Fruit fly (Drosophila melanogaster): ENCODE data around the gene Reph.

Gene Reph

dm6 chr2L:3802818-3803456 is 408 bp upstream of the Reph start (continued):
- peak; percentile 85 for TF ChIP-seq CG12391 (tag; optimal IDR thresholded peaks at IDR 0.05)
- TF ChIP-seq CG3995 (GFP tag; optimal IDR thresholded peaks at IDR 0.05) = peak; percentile 88
- TF ChIP-seq CG34422 (GFP tag; IDR thresholded peaks at IDR 0.05) = 0 out of 3 replicates have a peak, but pooled peaks have one; percentile 43
- TF ChIP-seq Camta (GFP tag; optimal IDR thresholded peaks at IDR 0.05) = peak; percentile 53
- no peak for TF ChIP-seq hb (GFP tag; IDR thresholded peaks at IDR 0.05; ENCODE audit: partially characterized antibody)
- 0 out of 3 replicates have a peak, but pooled peaks have one; percentile 28 for TF ChIP-seq CG2199 (GFP tag; IDR thresholded peaks at IDR 0.05)
- peak; percentile 55; the same call in 1 of the 2 replicates for TF ChIP-seq al (GFP tag; IDR thresholded peaks at IDR 0.05)
- TF ChIP-seq gsb (GFP tag; IDR thresholded peaks at IDR 0.05) = peak; percentile 43; the same call in 1 of the 2 replicates
- TF ChIP-seq Atf-2 (GFP tag; optimal IDR thresholded peaks at IDR 0.05) = no peak
- TF ChIP-seq CG17359 (tag; optimal IDR thresholded peaks at IDR 0.05) = peak; percentile 80
- TF ChIP-seq chn (GFP tag; optimal IDR thresholded peaks at IDR 0.05) = no peak
- TF ChIP-seq CG16779 (GFP tag; IDR thresholded peaks at IDR 0.05) = 0 out of 2 replicates have a peak, but pooled peaks have one; percentile 48
- TF ChIP-seq ap (GFP tag; IDR thresholded peaks at IDR 0.05) = peak; percentile 42; the same call in 1 of the 2 replicates
- peak; percentile 92 for TF ChIP-seq Med (GFP tag)
- no peak for TF ChIP-seq ato (GFP tag; IDR thresholded peaks at IDR 0.05; ENCODE audit: partially characterized antibody)
- TF ChIP-seq gt (GFP tag; IDR thresholded peaks at IDR 0.05) = no peak
- TF ChIP-seq CG7556 (GFP tag; optimal IDR thresholded peaks at IDR 0.05) = peak; percentile 28
- peak; percentile 61 for TF ChIP-seq CG10366 (GFP tag; IDR thresholded peaks at IDR 0.05)
- peak; percentile 39 for TF ChIP-seq slp2 (GFP tag; optimal IDR thresholded peaks at IDR 0.05)
- TF ChIP-seq ro (GFP tag; IDR thresholded peaks at IDR 0.05) = no peak
- peak; percentile 39 for TF ChIP-seq CG30431 (GFP tag; optimal IDR thresholded peaks at IDR 0.05)
- peak; percentile 22 for TF ChIP-seq CG16863 (GFP tag; optimal IDR thresholded peaks at IDR 0.05)
- peak; percentile 71 for TF ChIP-seq Oli (tag; optimal IDR thresholded peaks at IDR 0.05)
- peak; percentile 52; the same call in 1 of the 2 replicates for TF ChIP-seq chm (GFP tag; IDR thresholded peaks at IDR 0.05)
- TF ChIP-seq Atf3 (GFP tag; optimal IDR thresholded peaks at IDR 0.05) = no peak
- TF ChIP-seq kah (GFP tag; optimal IDR thresholded peaks at IDR 0.05) = peak; percentile 27
- TF ChIP-seq CG10147 (GFP tag; optimal IDR thresholded peaks at IDR 0.05) = no peak
- TF ChIP-seq pho (GFP tag; optimal IDR thresholded peaks at IDR 0.05) = peak; percentile 20
- peak; percentile 72 for TF ChIP-seq CG30403 (GFP tag; optimal IDR thresholded peaks at IDR 0.05)
- peak; percentile 55 for TF ChIP-seq CG12219 (GFP tag; optimal IDR thresholded peaks at IDR 0.05)
- no peak for TF ChIP-seq emc (GFP tag; optimal IDR thresholded peaks at IDR 0.05)
- peak; percentile 53 for TF ChIP-seq CG34376 (GFP tag; optimal IDR thresholded peaks at IDR 0.05)
- no peak for TF ChIP-seq pros (GFP tag; optimal IDR thresholded peaks at IDR 0.05)
- TF ChIP-seq CG11504 (tag; optimal IDR thresholded peaks at IDR 0.05) = no peak
- TF ChIP-seq CG10654 (GFP tag; optimal IDR thresholded peaks at IDR 0.05) = peak; percentile 38
- TF ChIP-seq CG7928 (GFP tag; optimal IDR thresholded peaks at IDR 0.05) = peak; percentile 50
- TF ChIP-seq Hmr (GFP tag; optimal IDR thresholded peaks at IDR 0.05) = peak; percentile 74
- TF ChIP-seq dm (GFP tag; optimal IDR thresholded peaks at IDR 0.05) = no peak
- TF ChIP-seq knrl (GFP tag; IDR thresholded peaks at IDR 0.05; ENCODE audit: partially characterized antibody) = peak; percentile 56; the same call in 2 of the 3 replicates
- no peak for TF ChIP-seq Ravus (GFP tag; IDR thresholded peaks at IDR 0.05)
- no peak for TF ChIP-seq CG8290 (GFP tag; optimal IDR thresholded peaks at IDR 0.05)
- no peak for TF ChIP-seq CG8290 (tag; optimal IDR thresholded peaks at IDR 0.05)
- peak; percentile 18 for TF ChIP-seq CG2202 (tag; optimal IDR thresholded peaks at IDR 0.05)
- no peak for TF ChIP-seq dan (GFP tag; IDR thresholded peaks at IDR 0.05)
- TF ChIP-seq ind (GFP tag; optimal IDR thresholded peaks at IDR 0.05) = peak; percentile 54
- TF ChIP-seq CG9609 (GFP tag; optimal IDR thresholded peaks at IDR 0.05) = no peak
- TF ChIP-seq crol (GFP tag; IDR thresholded peaks at IDR 0.05) = no peak
- TF ChIP-seq otp (GFP tag; IDR thresholded peaks at IDR 0.05) = peak; percentile 52; the same call in 1 of the 3 replicates
- no peak for TF ChIP-seq nom (GFP tag; optimal IDR thresholded peaks at IDR 0.05)
- peak; percentile 56 for TF ChIP-seq schlank (tag; optimal IDR thresholded peaks at IDR 0.05)
